Worm (Caenorhabditis elegans): Measurements from ENCODE around the gene rbc-2.

Gene rbc-2

ce11 chrIII:2487046-2487760 lies 41.3 kb downstream of the rbc-2 start, which contains the start of gene Y54F10AL.1 (continued):
- TF ChIP-seq zag-1 (tag; optimal IDR thresholded peaks at IDR 0.05) (no peak), C34F6.9 (tag; optimal IDR thresholded peaks at IDR 0.05) (peak; percentile 25), sma-9 (GFP tag; optimal IDR thresholded peaks at IDR 0.05) (no peak), sma-9 (tag; optimal IDR thresholded peaks at IDR 0.05) (no peak), dmd-4 (tag; optimal IDR thresholded peaks at IDR 0.05) (no peak), ztf-11 (tag; optimal IDR thresholded peaks at IDR 0.05) (no peak), nhr-12 (tag; optimal IDR thresholded peaks at IDR 0.05) (no peak), unc-55 (GFP tag; optimal IDR thresholded peaks at IDR 0.05) (peak; percentile 38), F13H6.1 (tag; optimal IDR thresholded peaks at IDR 0.05) (no peak), nhr-21 (tag; optimal IDR thresholded peaks at IDR 0.05) (no peak), nhr-6 (tag; optimal IDR thresholded peaks at IDR 0.05) (no peak), elt-3 (tag; optimal IDR thresholded peaks at IDR 0.05) (no peak), fos-1 (tag; optimal IDR thresholded peaks at IDR 0.05) (no peak), mbf-1 (tag; optimal IDR thresholded peaks at IDR 0.05) (no peak), ztf-4 (tag; optimal IDR thresholded peaks at IDR 0.05) (no peak), aly-2 (tag; optimal IDR thresholded peaks at IDR 0.05) (no peak), nhr-129 (tag; optimal IDR thresholded peaks at IDR 0.05) (no peak), lin-39 (tag; optimal IDR thresholded peaks at IDR 0.05) (no peak), ama-1 (optimal IDR thresholded peaks at IDR 0.05) (peak; percentile 3)

ce11 chrIII:2482754-2483153 lies 45.7 kb downstream of the rbc-2 start:
- no peak for TF ChIP-seq nhr-77 (tag; optimal IDR thresholded peaks at IDR 0.05)
- no peak for TF ChIP-seq gmeb-1 (tag; optimal IDR thresholded peaks at IDR 0.05)
- no peak for TF ChIP-seq lin-39 (tag; optimal IDR thresholded peaks at IDR 0.05)
- TF ChIP-seq unc-39 (tag; optimal IDR thresholded peaks at IDR 0.05) = no peak
- TF ChIP-seq lin-13 (GFP tag; optimal IDR thresholded peaks at IDR 0.05) = no peak
- no peak for TF ChIP-seq elt-1 (tag; optimal IDR thresholded peaks at IDR 0.05)
- no peak for TF ChIP-seq nhr-25 (tag; optimal IDR thresholded peaks at IDR 0.05)
- TF ChIP-seq skn-1 (tag; optimal IDR thresholded peaks at IDR 0.05) = no peak
- no peak for TF ChIP-seq ZK546.5 (tag; optimal IDR thresholded peaks at IDR 0.05)
- no peak for TF ChIP-seq aly-2 (tag; optimal IDR thresholded peaks at IDR 0.05)
- no peak for TF ChIP-seq alr-1 (tag; optimal IDR thresholded peaks at IDR 0.05)
- TF ChIP-seq nhr-21 (tag; optimal IDR thresholded peaks at IDR 0.05) = no peak

ce11 chrIII:2482171-2482570 lies 46.3 kb downstream of the rbc-2 start:
- TF ChIP-seq nhr-21 (tag; optimal IDR thresholded peaks at IDR 0.05) (no peak), lin-13 (GFP tag; optimal IDR thresholded peaks at IDR 0.05) (peak; percentile 68), lsy-2 (tag; optimal IDR thresholded peaks at IDR 0.05) (peak; percentile 31 to 68)

ce11 chrIII:2478605-2479004 lies 49.9 kb downstream of the rbc-2 start:
- TF ChIP-seq ZK546.5 (tag; optimal IDR thresholded peaks at IDR 0.05) = no peak
- no peak for TF ChIP-seq zag-1 (tag; optimal IDR thresholded peaks at IDR 0.05)
- no peak for TF ChIP-seq sem-4 (tag; optimal IDR thresholded peaks at IDR 0.05)
- no peak for TF ChIP-seq Y55F3AM.14 (GFP tag; optimal IDR thresholded peaks at IDR 0.05)
- TF ChIP-seq peb-1 (tag; optimal IDR thresholded peaks at IDR 0.05) = no peak
- TF ChIP-seq ceh-82 (tag; optimal IDR thresholded peaks at IDR 0.05) = no peak
- TF ChIP-seq nhr-12 (tag; optimal IDR thresholded peaks at IDR 0.05) = no peak
- no peak for TF ChIP-seq sma-3 (GFP tag; optimal IDR thresholded peaks at IDR 0.05)
- no peak for TF ChIP-seq lsy-2 (tag; optimal IDR thresholded peaks at IDR 0.05)
- no peak for TF ChIP-seq mab-5 (tag; optimal IDR thresholded peaks at IDR 0.05)
- TF ChIP-seq blmp-1 (tag; optimal IDR thresholded peaks at IDR 0.05; ENCODE audit: insufficient read depth) = no peak
- no peak for TF ChIP-seq egl-27 (tag; optimal IDR thresholded peaks at IDR 0.05)

ce11 chrIII:2477303-2477702 lies 51.2 kb downstream of the rbc-2 start:
- TF ChIP-seq nhr-25 (tag; optimal IDR thresholded peaks at IDR 0.05) = no peak
- no peak for TF ChIP-seq ztf-11 (tag; optimal IDR thresholded peaks at IDR 0.05)
- TF ChIP-seq C34F6.9 (tag; optimal IDR thresholded peaks at IDR 0.05) = no peak
- no peak for TF ChIP-seq unc-62 (GFP tag; optimal IDR thresholded peaks at IDR 0.05)
- no peak for TF ChIP-seq unc-55 (GFP tag; optimal IDR thresholded peaks at IDR 0.05)

Measured in whole organism, L2 larva.